Fruit fly (Drosophila melanogaster) whole organism, embryonic: ENCODE data around the gene Peritrophin-A.

Experiments
- Adf1 ChIP-seq: fragments of 200-800 bp; sonication (Bioruptor generic); IDR thresholded peaks from 2 replicates; pipeline ENCODE4 v1.3.6; 2022; ENCODE audit warnings: missing biosample characterization, missing genetic modification characterization
- Aef1 ChIP-seq: fragments of 200-800 bp; sonication (Bioruptor generic); IDR thresholded peaks from 3 replicates; pipeline ENCODE4 v1.3.6; 2022; ENCODE audit warnings: missing biosample characterization, missing genetic modification characterization
- Asciz ChIP-seq: fragments of 200-800 bp; sonication (Bioruptor generic); optimal IDR thresholded peaks from 2 replicates; lab custom pipeline; 2017; ENCODE audit warnings: missing biosample characterization, mild to moderate bottlenecking, missing genetic modification characterization, missing genetic modification reagents
- B-H2 ChIP-seq: fragments of 200-800 bp; sonication (Bioruptor generic); optimal IDR thresholded peaks from 2 replicates; lab custom pipeline; 2018; ENCODE audit warnings: missing biosample characterization, mild to moderate bottlenecking, missing genetic modification characterization
- BEAF-32 ChIP-seq: fragments of 200-800 bp; sonication (Bioruptor generic); optimal IDR thresholded peaks from 3 replicates; lab custom pipeline; 2017; ENCODE audit warnings: missing biosample characterization, missing genetic modification characterization, mild to moderate bottlenecking, moderate library complexity, missing genetic modification reagents
- CG11504 ChIP-seq: fragments of 200-800 bp; sonication (Bioruptor generic); optimal IDR thresholded peaks from 3 replicates; lab custom pipeline; 2019; ENCODE audit warnings: missing biosample characterization, mild to moderate bottlenecking, missing genetic modification characterization, moderate library complexity
- CG12236 ChIP-seq: fragments of 200-800 bp; sonication (Bioruptor generic); optimal IDR thresholded peaks from 2 replicates; lab custom pipeline; 2016; ENCODE audit warnings: missing biosample characterization, missing genetic modification characterization
- CG13894 ChIP-seq: fragments of 200-800 bp; sonication (Bioruptor generic); optimal IDR thresholded peaks from 3 replicates; lab custom pipeline; 2018; ENCODE audit warnings: missing biosample characterization, mild to moderate bottlenecking, missing genetic modification characterization, moderate library complexity
- CG16779 ChIP-seq: fragments of 200-800 bp; sonication (Bioruptor generic); IDR thresholded peaks from 2 replicates; pipeline ENCODE4 v1.3.6; 2022; ENCODE audit warnings: missing biosample characterization, missing genetic modification characterization
- CG16815 ChIP-seq: fragments of 200-800 bp; sonication (Bioruptor generic); optimal IDR thresholded peaks from 3 replicates; lab custom pipeline; 2017; ENCODE audit warnings: missing biosample characterization, mild to moderate bottlenecking, missing genetic modification characterization
- CG17328 ChIP-seq: fragments of 200-800 bp; sonication (Bioruptor generic); IDR thresholded peaks from 2 replicates; pipeline ENCODE4 v1.3.6; 2022; ENCODE audit warnings: missing biosample characterization, missing genetic modification characterization
- CG17385 ChIP-seq: fragments of 200-800 bp; sonication (Bioruptor generic); optimal IDR thresholded peaks from 3 replicates; lab custom pipeline; 2018; ENCODE audit warnings: missing biosample characterization, mild to moderate bottlenecking, missing genetic modification characterization
- CG17802 ChIP-seq: fragments of 200-800 bp; sonication (Bioruptor generic); optimal IDR thresholded peaks from 2 replicates; lab custom pipeline; 2018; ENCODE audit warnings: missing biosample characterization, mild to moderate bottlenecking, missing genetic modification characterization, moderate library complexity
- CG1792 ChIP-seq: fragments of 200-800 bp; sonication (Bioruptor generic); optimal IDR thresholded peaks from 2 replicates; lab custom pipeline; 2016; ENCODE audit warnings: missing biosample characterization, missing genetic modification characterization
- CG1832 ChIP-seq: fragments of 200-800 bp; sonication (Bioruptor generic); optimal IDR thresholded peaks from 2 replicates; lab custom pipeline; 2017; ENCODE audit warnings: missing biosample characterization, mild to moderate bottlenecking, missing genetic modification characterization, inconsistent platforms
- CG18599 ChIP-seq: fragments of 200-800 bp; sonication (Bioruptor generic); optimal IDR thresholded peaks from 3 replicates; lab custom pipeline; 2017; ENCODE audit warnings: missing biosample characterization, missing genetic modification characterization, mild to moderate bottlenecking, moderate library complexity, missing genetic modification reagents
- CG30403 ChIP-seq: fragments of 200-800 bp; sonication (Bioruptor generic); optimal IDR thresholded peaks from 3 replicates; lab custom pipeline; 2016; ENCODE audit warnings: missing biosample characterization, missing genetic modification characterization
- CG8089 ChIP-seq: fragments of 200-800 bp; sonication (Bioruptor generic); optimal IDR thresholded peaks from 3 replicates; lab custom pipeline; 2016; ENCODE audit warnings: missing biosample characterization, missing genetic modification characterization
- CG8359 ChIP-seq: fragments of 200-800 bp; sonication (Bioruptor generic); optimal IDR thresholded peaks from 2 replicates; lab custom pipeline; 2017; ENCODE audit warnings: missing biosample characterization, mild to moderate bottlenecking, missing genetic modification characterization, borderline replicate concordance
- CG9727 ChIP-seq: fragments of 200-800 bp; sonication (Bioruptor generic); optimal IDR thresholded peaks from 3 replicates; lab custom pipeline; 2017; ENCODE audit warnings: missing biosample characterization, mild to moderate bottlenecking, missing genetic modification characterization
- CG9876 ChIP-seq: fragments of 200-800 bp; sonication (Bioruptor generic); optimal IDR thresholded peaks from 2 replicates; lab custom pipeline; 2016; ENCODE audit warnings: missing biosample characterization, missing genetic modification characterization
- CTCF ChIP-seq: fragments of 200-800 bp; sonication (Bioruptor generic); optimal IDR thresholded peaks from 2 replicates; lab custom pipeline; 2017; ENCODE audit warnings: missing biosample characterization, mild to moderate bottlenecking, missing genetic modification characterization, moderate library complexity
- Hsf ChIP-seq: fragments of 200-800 bp; sonication (Bioruptor generic); optimal IDR thresholded peaks from 3 replicates; lab custom pipeline; 2016; ENCODE audit warnings: missing biosample characterization, missing genetic modification characterization
- Kr ChIP-seq: fragments of 200-800 bp; sonication (Bioruptor generic); optimal IDR thresholded peaks from 2 replicates; lab custom pipeline; 2017; ENCODE audit warnings: missing biosample characterization, mild to moderate bottlenecking, missing genetic modification characterization
- Med ChIP-seq: fragments of 200-800 bp; sonication (Bioruptor generic); peaks from one replicate; lab custom pipeline; 2016; ENCODE audit warnings: missing biosample characterization, missing genetic modification characterization, mild to moderate bottlenecking, inconsistent platforms, moderate library complexity
- Nf-YA ChIP-seq: fragments of 200-800 bp; sonication (Bioruptor generic); IDR thresholded peaks from 2 replicates; pipeline ENCODE4 v1.3.6; 2022; ENCODE audit warnings: missing biosample characterization, missing genetic modification characterization
- Trl ChIP-seq, 3 experiments: fragments of >200 bp in 2 of 3; fragments of 200-800 bp in 1 of 3; sonication (Bioruptor generic) in 1 of 3; optimal IDR thresholded peaks; 2 replicates in 1 of 3; 3 replicates in 2 of 3; lab custom pipeline; 2016 to 2017; ENCODE audit warnings: missing biosample characterization in 1 of 3, missing genetic modification characterization in 1 of 3
- ap ChIP-seq: fragments of 200-800 bp; sonication (Bioruptor generic); IDR thresholded peaks from 2 replicates; pipeline ENCODE4 v1.3.6; 2022; ENCODE audit warnings: missing biosample characterization, missing genetic modification characterization
- ase ChIP-seq: fragments of 200-800 bp; sonication (Bioruptor generic); IDR thresholded peaks from 3 replicates; pipeline ENCODE4 v1.3.6; 2022; ENCODE audit warnings: missing biosample characterization, missing genetic modification characterization
- az2 ChIP-seq: fragments of 200-800 bp; sonication (Bioruptor generic); optimal IDR thresholded peaks from 3 replicates; lab custom pipeline; 2016; ENCODE audit warnings: missing biosample characterization, missing genetic modification characterization
- bsh ChIP-seq, 2 experiments: fragments of 200-800 bp; sonication (Bioruptor generic); optimal IDR thresholded peaks; 2 replicates each; lab custom pipeline; 2017 to 2018; ENCODE audit warnings: mild to moderate bottlenecking in 2 of 2, missing biosample characterization in 2 of 2, missing genetic modification characterization in 2 of 2, moderate library complexity in 1 of 2
- crc ChIP-seq: fragments of 200-800 bp; sonication (Bioruptor generic); optimal IDR thresholded peaks from 2 replicates; lab custom pipeline; 2016; ENCODE audit warnings: missing biosample characterization, missing genetic modification characterization
- crol ChIP-seq: fragments of 200-800 bp; sonication (Bioruptor generic); IDR thresholded peaks from 2 replicates; pipeline ENCODE4 v1.3.6; 2022; ENCODE audit warnings: missing biosample characterization, missing genetic modification characterization
- emc ChIP-seq: fragments of 200-800 bp; sonication (Bioruptor generic); optimal IDR thresholded peaks from 2 replicates; lab custom pipeline; 2016; ENCODE audit warnings: missing biosample characterization, missing genetic modification characterization
- en ChIP-seq: fragments of 200-800 bp; sonication (Bioruptor generic); optimal IDR thresholded peaks from 2 replicates; lab custom pipeline; 2016; ENCODE audit warnings: missing biosample characterization, missing genetic modification characterization
- fd96Cb ChIP-seq: fragments of 200-800 bp; sonication (Bioruptor generic); optimal IDR thresholded peaks from 2 replicates; lab custom pipeline; 2018; ENCODE audit warnings: missing biosample characterization, mild to moderate bottlenecking, missing genetic modification characterization, moderate library complexity
- gem ChIP-seq: fragments of 200-800 bp; sonication (Bioruptor generic); optimal IDR thresholded peaks from 2 replicates; lab custom pipeline; 2019; ENCODE audit warnings: missing biosample characterization, mild to moderate bottlenecking, missing genetic modification characterization, moderate library complexity
- grau ChIP-seq: fragments of 200-800 bp; optimal IDR thresholded peaks from 3 replicates; lab custom pipeline; 2019; ENCODE audit warnings: missing biosample characterization, mild to moderate bottlenecking, missing genetic modification characterization, moderate library complexity
- hb ChIP-seq: fragments of 200-800 bp; sonication (Bioruptor generic); IDR thresholded peaks from 3 replicates; pipeline ENCODE4 v1.3.6; 2022; ENCODE audit warnings: missing biosample characterization, missing genetic modification characterization; ENCODE audit not compliant: partially characterized antibody
- lab ChIP-seq: fragments of 200-800 bp; sonication (Bioruptor generic); optimal IDR thresholded peaks from 3 replicates; lab custom pipeline; 2017; ENCODE audit warnings: missing biosample characterization, missing genetic modification characterization, mild to moderate bottlenecking, moderate library complexity, missing genetic modification reagents
- pho ChIP-seq: fragments of 200-800 bp; sonication (Bioruptor generic); optimal IDR thresholded peaks from 2 replicates; lab custom pipeline; 2016; ENCODE audit warnings: missing biosample characterization, missing genetic modification characterization
- pros ChIP-seq: fragments of 200-800 bp; sonication (Bioruptor generic); optimal IDR thresholded peaks from 3 replicates; lab custom pipeline; 2019; ENCODE audit warnings: missing biosample characterization, mild to moderate bottlenecking, missing genetic modification characterization, moderate library complexity
- salm ChIP-seq: fragments of 200-800 bp; sonication (Bioruptor generic); optimal IDR thresholded peaks from 2 replicates; lab custom pipeline; 2018; ENCODE audit warnings: missing biosample characterization, mild to moderate bottlenecking, missing genetic modification characterization
- scrt ChIP-seq: fragments of 200-800 bp; sonication (Bioruptor generic); optimal IDR thresholded peaks from 2 replicates; lab custom pipeline; 2018; ENCODE audit warnings: missing biosample characterization, mild to moderate bottlenecking, missing genetic modification characterization, moderate library complexity
- sens-2 ChIP-seq: fragments of 200-800 bp; sonication (Bioruptor generic); IDR thresholded peaks from 2 replicates; pipeline ENCODE4 v1.3.6; 2022; ENCODE audit warnings: missing biosample characterization, missing genetic modification characterization
- slou ChIP-seq: fragments of 200-800 bp; sonication (Bioruptor generic); optimal IDR thresholded peaks from 3 replicates; lab custom pipeline; 2016; ENCODE audit warnings: missing biosample characterization, missing genetic modification characterization
- tin ChIP-seq: fragments of 200-800 bp; sonication (Bioruptor generic); optimal IDR thresholded peaks from 3 replicates; lab custom pipeline; 2016; ENCODE audit warnings: missing biosample characterization, missing genetic modification characterization
- toy ChIP-seq: fragments of 200-800 bp; sonication (Bioruptor generic); IDR thresholded peaks from 2 replicates; pipeline ENCODE4 v1.3.6; 2022; ENCODE audit warnings: missing biosample characterization, missing genetic modification characterization
- vnd ChIP-seq: fragments of 200-800 bp; sonication (Bioruptor generic); IDR thresholded peaks from 3 replicates; pipeline ENCODE4 v1.3.6; 2022; ENCODE audit warnings: missing biosample characterization, missing genetic modification characterization; ENCODE audit not compliant: partially characterized antibody
- wdn ChIP-seq: fragments of 200-800 bp; sonication (Bioruptor generic); IDR thresholded peaks from 2 replicates; pipeline ENCODE4 v1.3.6; 2022; ENCODE audit warnings: missing biosample characterization, missing genetic modification characterization

Peritrophin-A gene

DNA sequence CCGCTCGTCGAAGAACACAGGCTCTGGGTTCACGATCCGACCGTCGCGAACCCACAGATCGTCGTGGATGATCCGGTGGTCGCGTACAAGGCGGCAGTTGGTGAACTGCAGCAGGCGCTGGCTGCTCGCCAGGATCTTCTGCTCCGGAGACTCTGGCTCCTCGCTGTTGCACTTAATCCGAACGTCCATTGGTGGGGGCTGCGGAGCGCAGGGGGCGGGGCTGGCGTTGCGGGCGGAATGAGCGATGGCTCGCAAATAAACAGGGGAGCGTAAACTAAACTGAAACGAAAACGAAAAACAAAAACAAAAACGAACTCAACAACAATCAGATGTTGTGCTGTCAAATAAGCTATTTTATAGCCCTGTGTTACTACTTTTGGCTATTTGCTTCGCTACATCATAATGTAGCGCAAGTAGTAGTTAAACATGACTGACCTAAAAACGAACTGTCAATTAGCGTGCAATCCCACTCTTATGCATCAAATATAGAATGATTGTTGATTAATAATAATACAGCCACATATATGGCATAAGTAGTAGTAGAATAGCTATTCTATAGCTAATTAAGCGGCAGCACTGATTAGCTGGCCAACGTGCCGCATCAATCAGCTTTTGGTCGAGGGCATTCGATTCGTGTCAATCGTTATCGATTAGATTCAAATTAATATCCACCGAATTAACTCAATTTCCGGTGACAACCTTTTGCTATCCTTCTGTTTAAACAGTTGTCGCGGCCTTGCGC lies 12.6 kb downstream of the Peritrophin-A start, which contains the start of gene CG17065 (continued):
- TF ChIP-seq lab (GFP tag; lab: Kevin White, UChicago) (peak; percentile 8), bsh (GFP tag; optimal IDR thresholded peaks at IDR 0.05; lab: Kevin White, UChicago) (no peak), Adf1 (GFP tag; lab: Robert Waterston, UW) (no peak; the same call in 1 of the 2 replicates), wdn (GFP tag; lab: Robert Waterston, UW) (no peak), CG9876 (GFP tag; lab: Kevin White, UChicago) (peak; percentile 34), CG16815 (GFP tag; lab: Kevin White, UChicago) (no peak), CTCF (no peak), CG13894 (tag; lab: Kevin White, UChicago) (peak; percentile 20), fd96Cb (tag; lab: Kevin White, UChicago) (no peak), ap (GFP tag; lab: Robert Waterston, UW) (no peak), CG16779 (GFP tag; lab: Robert Waterston, UW) (no peak), en (GFP tag; lab: Kevin White, UChicago) (no peak), Kr (no peak), CG12236 (GFP tag; lab: Kevin White, UChicago) (no peak), toy (GFP tag; lab: Robert Waterston, UW) (no peak), CG17385 (GFP tag; lab: Kevin White, UChicago) (no peak), crol (GFP tag; lab: Robert Waterston, UW) (peak; percentile 60), CG17802 (tag; lab: Kevin White, UChicago) (no peak), gem (tag; lab: Kevin White, UChicago) (peak; percentile 45), scrt (GFP tag; lab: Kevin White, UChicago) (no peak), BEAF-32 (GFP tag; lab: Kevin White, UChicago) (peak; percentile 46), CG17328 (GFP tag; lab: Robert Waterston, UW) (no peak), Aef1 (GFP tag; lab: Robert Waterston, UW) (peak; percentile 50; the same call in 2 of the 3 replicates), emc (peak; percentile 21), CG18599 (GFP tag; lab: Kevin White, UChicago) (peak; percentile 24), CG1832 (GFP tag; lab: Kevin White, UChicago) (no peak), pho (GFP tag; lab: Kevin White, UChicago) (peak; percentile 34), CG11504 (tag; lab: Kevin White, UChicago) (peak; percentile 50), grau (tag; lab: Kevin White, UChicago) (peak; percentile 52), CG8089 (GFP tag; lab: Kevin White, UChicago) (peak; percentile 17), CG1792 (GFP tag; lab: Kevin White, UChicago) (no peak), az2 (GFP tag; lab: Kevin White, UChicago) (peak; percentile 2), hb (no peak), B-H2 (GFP tag; lab: Kevin White, UChicago) (peak; percentile 34), vnd (GFP tag; lab: Robert Waterston, UW) (no peak), Med (GFP tag; lab: Kevin White, UChicago) (peak; percentile 88), pros (GFP tag; lab: Kevin White, UChicago) (no peak), Asciz (no peak), crc (GFP tag; lab: Kevin White, UChicago) (no peak), Nf-YA (GFP tag; lab: Robert Waterston, UW) (no peak), CG9727 (peak; percentile 29), CG8359 (GFP tag; lab: Kevin White, UChicago) (no peak), slou (GFP tag; lab: Kevin White, UChicago) (peak; percentile 46), CG30403 (peak; percentile 34), ase (GFP tag; lab: Robert Waterston, UW) (no peak), sens-2 (no peak), Trl (optimal IDR thresholded peaks at IDR 0.05; lab: Kevin White, UChicago) (no peak), Trl (GFP tag; optimal IDR thresholded peaks at IDR 0.05; lab: Kevin White, UChicago) (peak; percentile 8), tin (GFP tag; lab: Kevin White, UChicago) (peak; percentile 4), salm (tag; lab: Kevin White, UChicago) (no peak), Hsf (peak; percentile 53)
